Worm (Caenorhabditis elegans) whole organism, late embryonic: ENCODE results near the gene eif-1.
A peak's percentile ranks its signal among the peaks of the same experiment; 100 is the strongest.

Experiments
- C08G9.2 ChIP-seq: sonication (generic microtip); optimal IDR thresholded peaks from 2 replicates; lab custom pipeline; 2016; ENCODE audit warnings: mild to moderate bottlenecking, missing genetic modification characterization, moderate library complexity, missing compliant biosample characterization
- ahr-1 ChIP-seq: sonication (generic microtip); optimal IDR thresholded peaks from 2 replicates; lab custom pipeline; 2016; ENCODE audit warnings: missing genetic modification characterization, missing compliant biosample characterization
- dmd-4 ChIP-seq: sonication (generic microtip); optimal IDR thresholded peaks from 2 replicates; lab custom pipeline; 2016; ENCODE audit warnings: borderline replicate concordance, missing genetic modification characterization, missing compliant biosample characterization
- eyg-1 ChIP-seq: sonication (generic microtip); optimal IDR thresholded peaks from 2 replicates; lab custom pipeline; 2016; ENCODE audit warnings: missing genotype, missing genetic modification characterization, missing compliant biosample characterization
- fkh-10 ChIP-seq: fragments of 150-350 bp; optimal IDR thresholded peaks from 2 replicates; lab custom pipeline; 2014; ENCODE audit warnings: missing biosample characterization, missing genetic modification reagents, missing genetic modification characterization
- gmeb-2 ChIP-seq: sonication (generic microtip); optimal IDR thresholded peaks from 2 replicates; lab custom pipeline; 2016; ENCODE audit warnings: missing genetic modification characterization, inconsistent platforms, missing compliant biosample characterization
- hlh-30 ChIP-seq: sonication (generic microtip); optimal IDR thresholded peaks from 2 replicates; lab custom pipeline; 2017; ENCODE audit warnings: antibody characterized with exemption, missing genetic modification characterization, missing compliant biosample characterization; ENCODE audit not compliant: insufficient read depth
- hlh-8 ChIP-seq: sonication (generic microtip); optimal IDR thresholded peaks from 2 replicates; lab custom pipeline; 2016; ENCODE audit warnings: missing genotype, missing genetic modification characterization, missing compliant biosample characterization
- pha-4 ChIP-seq: fragments of 150-350 bp; optimal IDR thresholded peaks from 2 replicates; lab custom pipeline; 2018; ENCODE audit warnings: missing biosample characterization, missing genetic modification reagents, missing genetic modification characterization
- pqm-1 ChIP-seq: sonication (generic microtip); optimal IDR thresholded peaks from 2 replicates; lab custom pipeline; 2016; ENCODE audit warnings: missing genetic modification characterization, missing compliant biosample characterization
- unc-86 ChIP-seq: sonication (generic microtip); optimal IDR thresholded peaks from 2 replicates; lab custom pipeline; 2016; ENCODE audit warnings: missing genetic modification characterization, missing compliant biosample characterization
- ztf-16 ChIP-seq: sonication (generic microtip); optimal IDR thresholded peaks from 2 replicates; lab custom pipeline; 2017; ENCODE audit warnings: missing genetic modification characterization, missing compliant biosample characterization

DNA sequence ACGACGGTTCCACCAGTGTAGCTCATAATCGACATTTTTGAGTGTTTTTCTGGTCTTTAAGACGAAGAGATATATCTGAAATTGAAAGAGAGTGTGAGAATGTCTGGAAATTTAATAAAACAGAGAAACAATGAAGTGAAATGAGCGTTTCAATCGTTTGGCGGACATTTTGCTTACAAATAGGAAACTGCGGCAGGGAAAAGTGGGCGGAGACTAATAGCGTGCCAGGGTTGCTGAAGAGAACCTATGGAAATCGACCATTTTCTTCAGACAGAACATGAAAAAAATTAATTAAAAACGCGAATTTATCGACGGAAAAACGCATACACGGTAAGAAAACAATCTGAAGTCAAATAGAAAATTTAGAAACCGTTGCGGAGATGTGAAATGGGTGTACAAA lies 38.0 kb downstream of the eif-1 start, which contains the start of gene pbs-3:
- peak; percentile 76 for TF ChIP-seq C08G9.2 (tag; lab: Kevin White, UChicago)
- TF ChIP-seq ztf-16 (tag; lab: Kevin White, UChicago): no peak
- no peak for TF ChIP-seq pha-4 (tag; lab: Kevin White, UChicago)
- no peak for TF ChIP-seq eyg-1
- TF ChIP-seq pqm-1 (tag; lab: Kevin White, UChicago): no peak
- TF ChIP-seq hlh-8: peak; percentile 30
- no peak for TF ChIP-seq hlh-30 (tag; lab: Kevin White, UChicago)
- peak; percentile 37 for TF ChIP-seq dmd-4 (tag; lab: Kevin White, UChicago)
- no peak for TF ChIP-seq gmeb-2
- no peak for TF ChIP-seq fkh-10 (GFP tag; lab: Kevin White, UChicago)
- peak; percentile 13 for TF ChIP-seq unc-86 (tag; lab: Kevin White, UChicago)
- no peak for TF ChIP-seq ahr-1 (tag; lab: Kevin White, UChicago)
